Worm (Caenorhabditis elegans) whole organism, L1 larva: ENCODE data around the gene nlp-46.
A peak's percentile ranks its signal among the peaks of the same experiment; 100 is the strongest.

Source experiments
- C16A3.4 ChIP-seq: fragments of 150-350 bp; optimal IDR thresholded peaks from 2 replicates; lab custom pipeline; 2014; ENCODE audit warnings: missing biosample characterization, missing genetic modification characterization
- F16B12.6 ChIP-seq: fragments of 150-350 bp; optimal IDR thresholded peaks from 2 replicates; lab custom pipeline; 2014; ENCODE audit warnings: missing biosample characterization, missing genetic modification characterization
- aha-1 ChIP-seq: fragments of 150-350 bp; optimal IDR thresholded peaks from 2 replicates; lab custom pipeline; 2014; ENCODE audit warnings: missing biosample characterization, missing genetic modification characterization
- alr-1 ChIP-seq: fragments of 200-800 bp; sonication (Bioruptor generic); optimal IDR thresholded peaks from 2 replicates; lab custom pipeline; 2018; ENCODE audit warnings: borderline replicate concordance, mild to moderate bottlenecking, missing genetic modification characterization, missing compliant biosample characterization
- ama-1 ChIP-seq: fragments of 150-350 bp; optimal IDR thresholded peaks from 2 replicates; lab custom pipeline; 2014
- ceh-8 ChIP-seq: fragments of 200-800 bp; sonication (Bioruptor generic); optimal IDR thresholded peaks from 2 replicates; lab custom pipeline; 2018; ENCODE audit warnings: mild to moderate bottlenecking, missing genetic modification characterization, moderate library complexity, missing compliant biosample characterization
- ceh-82 ChIP-seq, 3 experiments: fragments of 150-350 bp in 1 of 3; sonication (generic microtip) in 2 of 3; optimal IDR thresholded peaks; 2 replicates each; lab custom pipeline; 2014 to 2017; ENCODE audit warnings: missing biosample characterization in 3 of 3, missing genetic modification characterization in 3 of 3
- ceh-88 ChIP-seq: fragments of 200-800 bp; sonication (Bioruptor generic); IDR thresholded peaks from 2 replicates; pipeline ENCODE4 v1.3.6; 2022; ENCODE audit warnings: missing genetic modification characterization, missing compliant biosample characterization
- ces-1 ChIP-seq: fragments of 150-350 bp; optimal IDR thresholded peaks from 2 replicates; lab custom pipeline; 2014; ENCODE audit warnings: missing biosample characterization, missing genetic modification reagents, missing genetic modification characterization
- dpl-1 ChIP-seq, 3 experiments: fragments of 150-350 bp in 2 of 3; sonication (generic microtip) in 1 of 3; optimal IDR thresholded peaks; 2 replicates each; lab custom pipeline; 2014 to 2017; ENCODE audit warnings: missing biosample characterization in 3 of 3, missing genetic modification characterization in 3 of 3, missing genetic modification reagents in 3 of 3
- dsc-1 ChIP-seq: sonication (generic microtip); optimal IDR thresholded peaks from 2 replicates; lab custom pipeline; 2016; ENCODE audit warnings: mild to moderate bottlenecking, missing genetic modification characterization, missing compliant biosample characterization
- efl-1 ChIP-seq, 4 experiments: fragments of 150-350 bp; optimal IDR thresholded peaks in 3 of 4; peaks in 1 of 4; 1 replicate in 1 of 4; 2 replicates in 3 of 4; lab custom pipeline; 2014; ENCODE audit warnings: missing biosample characterization in 2 of 4, missing genetic modification characterization in 2 of 4, missing genetic modification reagents in 2 of 4
- fkh-10 ChIP-seq: sonication (generic microtip); optimal IDR thresholded peaks from 2 replicates; lab custom pipeline; 2017; ENCODE audit warnings: missing biosample characterization, missing genetic modification reagents, missing genetic modification characterization
- fkh-8 ChIP-seq: sonication (generic microtip); optimal IDR thresholded peaks from 2 replicates; lab custom pipeline; 2016; ENCODE audit warnings: mild to moderate bottlenecking, missing genetic modification characterization, missing compliant biosample characterization
- grh-1 ChIP-seq: fragments of 200-800 bp; sonication (Bioruptor generic); IDR thresholded peaks from 2 replicates; pipeline ENCODE4 v1.3.6; 2022; ENCODE audit warnings: missing genetic modification reagents, missing genetic modification characterization, missing compliant biosample characterization
- hlh-17 ChIP-seq: fragments of 200-800 bp; sonication (Bioruptor generic); optimal IDR thresholded peaks from 2 replicates; lab custom pipeline; 2018; ENCODE audit warnings: missing genetic modification characterization, mild to moderate bottlenecking, missing compliant biosample characterization, moderate library complexity, borderline replicate concordance
- hlh-4 ChIP-seq: sonication (generic microtip); optimal IDR thresholded peaks from 2 replicates; lab custom pipeline; 2016; ENCODE audit warnings: mild to moderate bottlenecking, missing genetic modification characterization, missing compliant biosample characterization
- hpl-2 ChIP-seq: fragments of 150-350 bp; optimal IDR thresholded peaks from 2 replicates; lab custom pipeline; 2014; ENCODE audit warnings: missing biosample characterization, missing genetic modification reagents, missing genetic modification characterization
- irx-1 ChIP-seq: sonication (generic microtip); optimal IDR thresholded peaks from 2 replicates; lab custom pipeline; 2016; ENCODE audit warnings: missing genetic modification characterization, missing compliant biosample characterization
- jun-1 ChIP-seq: fragments of 150-350 bp; optimal IDR thresholded peaks from 2 replicates; lab custom pipeline; 2014; ENCODE audit warnings: missing biosample characterization, missing genetic modification reagents, missing genetic modification characterization
- lin-13 ChIP-seq: fragments of 150-350 bp; optimal IDR thresholded peaks from 2 replicates; lab custom pipeline; 2014; ENCODE audit warnings: missing biosample characterization, missing genetic modification reagents, missing genetic modification characterization
- lin-15B ChIP-seq: fragments of 150-350 bp; sonication (generic microtip); optimal IDR thresholded peaks from 3 replicates; lab custom pipeline; 2014; ENCODE audit warnings: missing biosample characterization, missing genetic modification characterization
- lin-35 ChIP-seq, 2 experiments: fragments of 150-350 bp; optimal IDR thresholded peaks; 2 replicates each; lab custom pipeline; 2014; ENCODE audit warnings: missing biosample characterization in 2 of 2, missing genetic modification characterization in 2 of 2, missing genetic modification reagents in 2 of 2
- lin-39 ChIP-seq: fragments of 150-350 bp; optimal IDR thresholded peaks from 2 replicates; lab custom pipeline; 2014; ENCODE audit warnings: missing biosample characterization, missing genetic modification reagents, missing genetic modification characterization
- lir-3 ChIP-seq: sonication (generic microtip); optimal IDR thresholded peaks from 2 replicates; lab custom pipeline; 2016; ENCODE audit warnings: mild to moderate bottlenecking, missing genetic modification characterization, moderate library complexity, missing compliant biosample characterization; ENCODE audit not compliant: poor library complexity
- lsy-2 ChIP-seq, 2 experiments: fragments of 150-350 bp; optimal IDR thresholded peaks; 2 replicates each; lab custom pipeline; 2014; ENCODE audit warnings: missing biosample characterization in 2 of 2, missing genetic modification characterization in 2 of 2
- mab-9 ChIP-seq: fragments of 200-800 bp; sonication (Bioruptor generic); IDR thresholded peaks from 2 replicates; pipeline ENCODE4 v1.3.6; 2022; ENCODE audit warnings: missing genetic modification reagents, missing genetic modification characterization, missing compliant biosample characterization
- mdl-1 ChIP-seq, 2 experiments: fragments of 150-350 bp; optimal IDR thresholded peaks; 2 replicates each; lab custom pipeline; 2014 to 2017; ENCODE audit warnings: missing biosample characterization in 2 of 2, missing genetic modification characterization in 2 of 2, inconsistent platforms in 1 of 2
- mep-1 ChIP-seq: fragments of 150-350 bp; optimal IDR thresholded peaks from 2 replicates; lab custom pipeline; 2014; ENCODE audit warnings: missing biosample characterization, missing genetic modification characterization
- nhr-11 ChIP-seq: fragments of 150-350 bp; optimal IDR thresholded peaks from 2 replicates; lab custom pipeline; 2014; ENCODE audit warnings: missing biosample characterization, missing genetic modification characterization
- nhr-20 ChIP-seq: sonication (generic microtip); optimal IDR thresholded peaks from 2 replicates; lab custom pipeline; 2016; ENCODE audit warnings: mild to moderate bottlenecking, missing genetic modification characterization, missing compliant biosample characterization
- nhr-237 ChIP-seq: fragments of 150-350 bp; optimal IDR thresholded peaks from 2 replicates; lab custom pipeline; 2014; ENCODE audit warnings: missing biosample characterization, missing genetic modification characterization
- nhr-71 ChIP-seq: sonication (generic microtip); optimal IDR thresholded peaks from 2 replicates; lab custom pipeline; 2016; ENCODE audit warnings: mild to moderate bottlenecking, missing genetic modification characterization, moderate library complexity, missing compliant biosample characterization
- nhr-76 ChIP-seq: sonication (generic microtip); optimal IDR thresholded peaks from 2 replicates; lab custom pipeline; 2017; ENCODE audit warnings: missing biosample characterization, missing genetic modification characterization
- nhr-77 ChIP-seq: fragments of 150-350 bp; optimal IDR thresholded peaks from 2 replicates; lab custom pipeline; 2014; ENCODE audit warnings: missing biosample characterization, missing genetic modification characterization
- nhr-85 ChIP-seq: sonication (generic microtip); peaks from one replicate; lab custom pipeline; 2016; ENCODE audit warnings: missing genetic modification characterization, inconsistent platforms, missing compliant biosample characterization
- nhr-90 ChIP-seq: sonication (generic microtip); optimal IDR thresholded peaks from 2 replicates; lab custom pipeline; 2016; ENCODE audit warnings: mild to moderate bottlenecking, missing genetic modification characterization, missing compliant biosample characterization; ENCODE audit not compliant: poor library complexity
- pag-3 ChIP-seq: sonication (generic microtip); optimal IDR thresholded peaks from 2 replicates; lab custom pipeline; 2017; ENCODE audit warnings: missing genetic modification characterization, mild to moderate bottlenecking, missing compliant biosample characterization, antibody characterized with exemption, borderline replicate concordance; ENCODE audit not compliant: insufficient read depth
- pax-3 ChIP-seq: fragments of 200-800 bp; sonication (Bioruptor generic); optimal IDR thresholded peaks from 2 replicates; lab custom pipeline; 2018; ENCODE audit warnings: mild to moderate bottlenecking, missing genetic modification characterization, moderate library complexity, missing compliant biosample characterization
- pqm-1 ChIP-seq: sonication (generic microtip); optimal IDR thresholded peaks from 3 replicates; lab custom pipeline; 2017; ENCODE audit warnings: missing biosample characterization, missing genetic modification characterization
- rnt-1 ChIP-seq: sonication (generic microtip); optimal IDR thresholded peaks from 2 replicates; lab custom pipeline; 2016; ENCODE audit warnings: mild to moderate bottlenecking, missing genetic modification characterization, moderate library complexity, missing compliant biosample characterization
- sox-4 ChIP-seq: sonication (generic microtip); optimal IDR thresholded peaks from 2 replicates; lab custom pipeline; 2016; ENCODE audit warnings: missing genetic modification characterization, missing compliant biosample characterization
- sptf-1 ChIP-seq: fragments of 150-350 bp; optimal IDR thresholded peaks from 2 replicates; lab custom pipeline; 2014; ENCODE audit warnings: missing biosample characterization, missing genetic modification characterization
- sup-37 ChIP-seq: fragments of 200-800 bp; sonication (Bioruptor generic); optimal IDR thresholded peaks from 2 replicates; lab custom pipeline; 2018; ENCODE audit warnings: mild to moderate bottlenecking, missing genetic modification characterization, missing compliant biosample characterization
- tbx-2 ChIP-seq: sonication (generic microtip); optimal IDR thresholded peaks from 2 replicates; lab custom pipeline; 2016; ENCODE audit warnings: missing genetic modification characterization, missing compliant biosample characterization
- tlp-1 ChIP-seq: fragments of 150-350 bp; optimal IDR thresholded peaks from 2 replicates; lab custom pipeline; 2014; ENCODE audit warnings: missing biosample characterization, missing genetic modification characterization
- unc-30 ChIP-seq: sonication (generic microtip); optimal IDR thresholded peaks from 2 replicates; lab custom pipeline; 2017; ENCODE audit warnings: missing biosample characterization, missing genetic modification characterization
- unc-62 ChIP-seq: fragments of 150-350 bp; optimal IDR thresholded peaks from 2 replicates; lab custom pipeline; 2014; ENCODE audit warnings: missing biosample characterization, missing genetic modification reagents, missing genetic modification characterization
- vab-15 ChIP-seq: sonication (generic microtip); optimal IDR thresholded peaks from 2 replicates; lab custom pipeline; 2017; ENCODE audit warnings: missing genotype, mild to moderate bottlenecking, missing genetic modification characterization, missing compliant biosample characterization
- zip-4 ChIP-seq: fragments of 200-800 bp; sonication (Bioruptor generic); optimal IDR thresholded peaks from 2 replicates; lab custom pipeline; 2018; ENCODE audit warnings: mild to moderate bottlenecking, missing genetic modification characterization, moderate library complexity, missing compliant biosample characterization

nlp-46 gene

DNA sequence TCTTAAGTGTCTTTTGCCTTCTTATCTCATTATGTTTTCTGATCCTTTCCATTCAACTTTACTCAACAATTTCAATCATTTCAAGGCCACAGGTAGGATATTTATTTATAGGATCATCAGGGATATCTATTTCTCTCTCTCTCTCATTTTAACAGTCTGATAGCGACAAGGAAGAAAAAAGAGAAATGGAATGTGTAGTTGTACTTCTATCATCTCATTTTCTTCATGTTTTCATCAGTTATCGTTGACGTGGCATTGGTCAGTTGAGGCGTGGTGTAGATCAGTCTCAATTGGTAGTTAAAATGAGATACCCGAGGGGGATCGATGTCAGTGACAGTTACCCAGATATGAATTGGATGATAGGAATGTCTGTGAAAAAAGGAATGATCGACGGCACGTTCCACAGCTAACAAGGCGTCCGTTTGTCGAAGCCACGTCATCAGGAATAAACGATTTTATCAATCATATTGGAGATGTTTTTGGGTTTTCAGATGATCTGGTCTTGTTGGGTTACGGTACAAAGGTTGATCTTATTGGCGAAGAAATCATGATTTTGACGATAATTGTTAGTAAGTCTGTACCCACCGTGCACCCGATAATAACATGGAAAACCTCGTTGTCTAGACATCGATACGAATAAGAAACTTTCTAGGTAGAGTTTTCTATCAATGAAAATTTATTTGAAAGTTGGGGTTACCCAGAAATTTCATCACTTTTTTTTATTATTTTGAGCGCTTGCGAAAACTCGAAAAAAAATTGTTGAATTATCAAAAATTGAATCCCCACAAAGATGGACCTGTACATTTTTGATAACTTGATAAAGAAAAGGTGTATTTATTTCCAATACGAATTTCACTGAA, 48.3 kb upstream of the nlp-46 start (continued):
- no peak for TF ChIP-seq mab-9 (GFP tag; lab: Robert Waterston, UW)
- no peak for TF ChIP-seq fkh-8 (tag; lab: Kevin White, UChicago)
- TF ChIP-seq mep-1: peak; percentile 20
- no peak for TF ChIP-seq nhr-77
- peak; percentile 74 for TF ChIP-seq nhr-71 (tag; lab: Kevin White, UChicago)
- peak; percentile 16 for TF ChIP-seq vab-15 (tag; lab: Kevin White, UChicago)
- no peak for TF ChIP-seq jun-1 (tag; lab: Kevin White, UChicago)
- no peak for TF ChIP-seq pqm-1 (tag; lab: Kevin White, UChicago)
- TF ChIP-seq lin-35 (GFP tag; optimal IDR thresholded peaks at IDR 0.05; lab: Kevin White, UChicago): peak in 1 of 2 experiments; percentile 24
- TF ChIP-seq dpl-1 (GFP tag; optimal IDR thresholded peaks at IDR 0.05; lab: Kevin White, UChicago): no peak
- no peak for TF ChIP-seq lin-13 (GFP tag; lab: Kevin White, UChicago)
- TF ChIP-seq fkh-10: no peak
- TF ChIP-seq sup-37 (GFP tag; lab: Kevin White, UChicago): no peak
- TF ChIP-seq lir-3 (tag; lab: Kevin White, UChicago): no peak
- peak; percentile 51; the same call in 1 of the 2 replicates for TF ChIP-seq grh-1
- TF ChIP-seq nhr-90 (tag; lab: Kevin White, UChicago): peak; percentile 73
- no peak for TF ChIP-seq ces-1 (GFP tag; lab: Kevin White, UChicago)
- no peak for TF ChIP-seq F16B12.6 (tag; lab: Kevin White, UChicago)
- TF ChIP-seq aha-1 (tag; lab: Kevin White, UChicago): no peak
- no peak for TF ChIP-seq alr-1 (tag; lab: Kevin White, UChicago)
- no peak for TF ChIP-seq hlh-17
- no peak for TF ChIP-seq dsc-1
- TF ChIP-seq pax-3: no peak
- TF ChIP-seq hlh-4: no peak
- no peak for TF ChIP-seq irx-1
- TF ChIP-seq rnt-1 (tag; lab: Kevin White, UChicago): no peak
- peak; percentile 79 for TF ChIP-seq nhr-20 (tag; lab: Kevin White, UChicago)
- peak; percentile 7 to 56 for TF ChIP-seq lsy-2 (tag; optimal IDR thresholded peaks at IDR 0.05; lab: Kevin White, UChicago)
- peak; percentile 63 for TF ChIP-seq C16A3.4 (tag; lab: Kevin White, UChicago)
- TF ChIP-seq ceh-82 (tag; optimal IDR thresholded peaks at IDR 0.05; lab: Kevin White, UChicago): no peak
- TF ChIP-seq unc-62 (GFP tag; lab: Kevin White, UChicago): no peak
- no peak for TF ChIP-seq pag-3 (tag; lab: Kevin White, UChicago)
- peak in 1 of 2 experiments; percentile 34 for TF ChIP-seq mdl-1 (tag; optimal IDR thresholded peaks at IDR 0.05; lab: Kevin White, UChicago)
- TF ChIP-seq tbx-2: peak; percentile 72
- no peak for TF ChIP-seq nhr-76 (tag; lab: Kevin White, UChicago)
- TF ChIP-seq nhr-11 (tag; lab: Kevin White, UChicago): no peak
- TF ChIP-seq lin-39 (tag; lab: Kevin White, UChicago): no peak
- TF ChIP-seq efl-1 (optimal IDR thresholded peaks at IDR 0.05; lab: Kevin White, UChicago): peak in 1 of 2 experiments; percentile 1
- peak in 1 of 2 experiments; percentile 59 for TF ChIP-seq efl-1 (GFP tag; optimal IDR thresholded peaks at IDR 0.05 in 1 of 2; lab: Kevin White, UChicago)
- no peak for TF ChIP-seq ceh-8 (GFP tag; lab: Kevin White, UChicago)
- TF ChIP-seq zip-4 (GFP tag; lab: Kevin White, UChicago): no peak
- TF ChIP-seq hpl-2 (GFP tag; lab: Kevin White, UChicago): no peak
- TF ChIP-seq tlp-1: no peak
- peak; percentile 6 for TF ChIP-seq ama-1 (lab: Kevin White, UChicago)
- no peak for TF ChIP-seq sox-4 (tag; lab: Kevin White, UChicago)
- no peak for TF ChIP-seq ceh-88
- peak; percentile 98 for TF ChIP-seq nhr-85 (tag; lab: Kevin White, UChicago)
- no peak for TF ChIP-seq unc-30 (tag; lab: Kevin White, UChicago)
- TF ChIP-seq nhr-237 (tag; lab: Kevin White, UChicago): no peak
- TF ChIP-seq lin-15B (tag; lab: Kevin White, UChicago): no peak
- TF ChIP-seq sptf-1 (tag; lab: Kevin White, UChicago): no peak
